Worm (Caenorhabditis elegans): ENCODE measurements around the gene F39E9.14.
A peak's percentile ranks its signal among the peaks of the same experiment; 100 is the strongest.

Gene F39E9.14

DNA sequence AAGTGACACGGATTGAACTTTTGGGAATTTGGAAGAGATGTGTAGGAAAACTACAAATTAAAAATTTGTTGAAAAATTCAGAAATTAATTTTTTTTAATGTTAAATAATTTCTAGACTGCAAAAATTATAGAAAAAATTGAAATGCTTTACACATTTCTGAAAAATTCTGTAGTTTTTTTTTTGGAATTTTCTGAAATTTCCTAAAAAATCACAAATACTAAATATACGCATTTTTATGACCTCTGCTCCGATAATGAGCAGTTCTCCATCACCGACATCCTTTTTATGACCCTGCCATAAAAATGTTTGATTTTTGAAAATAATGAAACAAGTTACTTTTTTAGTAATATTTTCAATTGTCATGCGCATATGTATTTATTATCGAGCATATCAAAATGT is 45.7 kb downstream of the F39E9.14 start:
- TF ChIP-seq ztf-1 (GFP tag; conservative IDR thresholded peaks at IDR 0.05): no peak
- TF ChIP-seq ceh-16 (tag; optimal IDR thresholded peaks at IDR 0.05): no peak
- TF ChIP-seq peb-1 (tag; optimal IDR thresholded peaks at IDR 0.05): no peak
- peak; percentile 6 for TF ChIP-seq lin-13 (GFP tag; optimal IDR thresholded peaks at IDR 0.05)
- TF ChIP-seq R02D3.7 (tag; optimal IDR thresholded peaks at IDR 0.05): no peak
- TF ChIP-seq nhr-10 (tag; optimal IDR thresholded peaks at IDR 0.05): no peak
- TF ChIP-seq skn-1 (tag; optimal IDR thresholded peaks at IDR 0.05): no peak
- no peak for TF ChIP-seq mab-5 (tag; optimal IDR thresholded peaks at IDR 0.05)
- no peak for TF ChIP-seq lsy-2 (tag; optimal IDR thresholded peaks at IDR 0.05)
- no peak for TF ChIP-seq ama-1 (optimal IDR thresholded peaks at IDR 0.05)
- TF ChIP-seq snpc-4 (tag; optimal IDR thresholded peaks at IDR 0.05): no peak
- no peak for TF ChIP-seq blmp-1 (tag; optimal IDR thresholded peaks at IDR 0.05; ENCODE audit: insufficient read depth)
- TF ChIP-seq fos-1 (tag; optimal IDR thresholded peaks at IDR 0.05): peak; percentile 50
- TF ChIP-seq lin-39 (tag; optimal IDR thresholded peaks at IDR 0.05): no peak
- TF ChIP-seq Y55F3AM.14 (GFP tag; optimal IDR thresholded peaks at IDR 0.05): no peak
- TF ChIP-seq mdl-1 (tag; optimal IDR thresholded peaks at IDR 0.05): no peak
- no peak for TF ChIP-seq nhr-21 (tag; optimal IDR thresholded peaks at IDR 0.05)

DNA sequence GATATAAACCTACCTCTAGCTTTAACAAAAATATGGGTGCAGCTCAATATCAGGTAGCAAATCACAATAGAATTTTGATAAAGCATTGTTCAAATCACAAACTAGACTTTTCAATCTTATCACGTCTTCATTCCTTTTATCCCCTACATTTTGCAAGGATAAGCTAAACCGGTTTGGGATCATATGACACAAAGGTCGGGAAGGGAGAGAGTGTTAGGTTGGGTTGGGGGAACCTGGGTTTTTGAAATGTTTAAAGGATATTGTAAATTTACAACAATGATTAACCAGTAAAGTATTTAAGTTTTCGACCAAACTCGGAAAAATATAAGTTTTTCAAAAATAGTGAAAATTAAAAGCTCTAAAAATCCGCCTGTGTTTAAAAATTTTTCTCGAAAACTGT is 46.4 kb downstream of the F39E9.14 start, which contains the start of gene C17F4.12:
C17F4.12 (minus strand) TSS at position 101 of the 400 bp plus-strand sequence.
- no peak for TF ChIP-seq unc-39 (tag; optimal IDR thresholded peaks at IDR 0.05)
- TF ChIP-seq mbf-1 (tag; optimal IDR thresholded peaks at IDR 0.05): no peak
- TF ChIP-seq dmd-4 (tag; optimal IDR thresholded peaks at IDR 0.05): no peak
- TF ChIP-seq nhr-23 (tag; optimal IDR thresholded peaks at IDR 0.05): no peak
- TF ChIP-seq ZK546.5 (tag; optimal IDR thresholded peaks at IDR 0.05): no peak

DNA sequence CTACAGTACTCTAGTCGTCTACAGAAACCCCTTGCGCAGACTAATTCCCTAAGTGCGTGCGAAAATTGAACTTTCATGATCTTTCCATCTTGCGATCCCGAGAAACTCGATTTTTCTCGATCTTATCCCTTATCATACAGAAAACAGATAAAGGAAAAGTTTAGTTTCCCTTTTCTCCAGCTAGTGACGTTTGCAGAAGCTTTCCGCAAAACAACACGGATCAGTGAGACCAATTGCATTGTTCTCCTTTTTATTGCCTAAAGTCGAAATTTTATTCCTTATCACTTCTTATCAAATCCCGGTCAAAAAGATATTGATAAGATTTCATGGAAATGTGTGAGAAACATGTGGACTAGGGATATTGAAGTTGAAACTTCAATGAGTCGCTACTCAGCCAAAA is 48.6 kb downstream of the F39E9.14 start:
- no peak for TF ChIP-seq zag-1 (tag; optimal IDR thresholded peaks at IDR 0.05)
- peak; percentile 68 for TF ChIP-seq nhr-21 (tag; optimal IDR thresholded peaks at IDR 0.05)
- peak; percentile 9 for TF ChIP-seq blmp-1 (tag; optimal IDR thresholded peaks at IDR 0.05; ENCODE audit: insufficient read depth)

Measured in whole organism, L2 larva.